Fruit fly (Drosophila melanogaster) whole organism, embryonic: ENCODE results near the gene Slob.

ENCODE experiments used
- Ada2b ChIP-seq: fragments of 200-800 bp; sonication (Bioruptor generic); IDR thresholded peaks from 2 replicates; pipeline ENCODE4 v1.3.6; 2022; ENCODE audit warnings: missing biosample characterization, missing genetic modification characterization
- Bgb ChIP-seq: fragments of 200-800 bp; sonication (Bioruptor generic); IDR thresholded peaks from 2 replicates; pipeline ENCODE4 v1.3.6; 2022; ENCODE audit warnings: missing biosample characterization, missing genetic modification characterization; ENCODE audit not compliant: partially characterized antibody
- CG12391 ChIP-seq: fragments of 200-800 bp; sonication (Bioruptor generic); optimal IDR thresholded peaks from 3 replicates; lab custom pipeline; 2018; ENCODE audit warnings: missing biosample characterization, mild to moderate bottlenecking, missing genetic modification characterization, moderate library complexity
- CG12769 ChIP-seq: fragments of 200-800 bp; sonication (Bioruptor generic); optimal IDR thresholded peaks from 2 replicates; lab custom pipeline; 2019; ENCODE audit warnings: missing biosample characterization, mild to moderate bottlenecking, missing genetic modification characterization, moderate library complexity
- CG1602 ChIP-seq: fragments of 200-800 bp; sonication (Bioruptor generic); optimal IDR thresholded peaks from 3 replicates; lab custom pipeline; 2016; ENCODE audit warnings: missing biosample characterization, missing genetic modification characterization
- CG17568 ChIP-seq: fragments of 200-800 bp; sonication (Bioruptor generic); optimal IDR thresholded peaks from 2 replicates; lab custom pipeline; 2018; ENCODE audit warnings: missing biosample characterization, mild to moderate bottlenecking, missing genetic modification characterization, moderate library complexity
- CG17612 ChIP-seq: fragments of 200-800 bp; sonication (Bioruptor generic); IDR thresholded peaks from 2 replicates; pipeline ENCODE4 v1.3.6; 2022; ENCODE audit warnings: missing biosample characterization, missing genetic modification characterization
- CG17802 ChIP-seq: fragments of 200-800 bp; sonication (Bioruptor generic); optimal IDR thresholded peaks from 2 replicates; lab custom pipeline; 2018; ENCODE audit warnings: missing biosample characterization, mild to moderate bottlenecking, missing genetic modification characterization, moderate library complexity
- CG2129 ChIP-seq: fragments of 200-800 bp; sonication (Bioruptor generic); IDR thresholded peaks from 2 replicates; pipeline ENCODE4 v1.3.6; 2022; ENCODE audit warnings: missing biosample characterization, missing genetic modification characterization; ENCODE audit not compliant: partially characterized antibody
- CG32532 ChIP-seq: fragments of 200-800 bp; sonication (Bioruptor generic); IDR thresholded peaks from 2 replicates; pipeline ENCODE4 v1.3.6; 2022; ENCODE audit warnings: missing biosample characterization, missing genetic modification characterization
- CG34224 ChIP-seq: fragments of 200-800 bp; sonication (Bioruptor generic); IDR thresholded peaks from 3 replicates; pipeline ENCODE4 v1.3.6; 2022; ENCODE audit warnings: missing biosample characterization, missing genetic modification characterization; ENCODE audit not compliant: partially characterized antibody
- CG4854 ChIP-seq: fragments of 200-800 bp; sonication (Bioruptor generic); optimal IDR thresholded peaks from 2 replicates; lab custom pipeline; 2016; ENCODE audit warnings: missing biosample characterization, missing genetic modification characterization, inconsistent platforms
- CG8359 ChIP-seq: fragments of 200-800 bp; sonication (Bioruptor generic); optimal IDR thresholded peaks from 2 replicates; lab custom pipeline; 2017; ENCODE audit warnings: missing biosample characterization, mild to moderate bottlenecking, missing genetic modification characterization, borderline replicate concordance
- HHEX ChIP-seq: fragments of 200-800 bp; sonication (Bioruptor generic); optimal IDR thresholded peaks from 3 replicates; lab custom pipeline; 2017; ENCODE audit warnings: missing biosample characterization, mild to moderate bottlenecking, missing genetic modification characterization, missing genetic modification reagents
- Jarid2 ChIP-seq: fragments of 200-800 bp; sonication (Bioruptor generic); optimal IDR thresholded peaks from 3 replicates; lab custom pipeline; 2017; ENCODE audit warnings: mild to moderate bottlenecking, missing biosample characterization, missing genetic modification reagents, missing genetic modification characterization
- Pdp1 ChIP-seq, 2 experiments: fragments of 200-800 bp; sonication (Bioruptor generic); optimal IDR thresholded peaks; 3 replicates each; lab custom pipeline; 2016; ENCODE audit warnings: missing biosample characterization in 2 of 2, missing genetic modification characterization in 2 of 2, mild to moderate bottlenecking in 1 of 2, moderate library complexity in 1 of 2
- Spps ChIP-seq: fragments of 200-800 bp; sonication (Bioruptor generic); optimal IDR thresholded peaks from 2 replicates; lab custom pipeline; 2018; ENCODE audit warnings: missing biosample characterization, mild to moderate bottlenecking, missing genetic modification characterization
- Stat92E ChIP-seq, 3 experiments: fragments of >200 bp in 2 of 3; fragments of 200-800 bp in 1 of 3; sonication (Bioruptor generic) in 1 of 3; optimal IDR thresholded peaks; 2 replicates each; lab custom pipeline; 2017 to 2019; ENCODE audit warnings: missing biosample characterization in 3 of 3, missing genetic modification characterization in 3 of 3, mild to moderate bottlenecking in 1 of 3, moderate library complexity in 1 of 3
- Trl ChIP-seq, 3 experiments: fragments of >200 bp in 2 of 3; fragments of 200-800 bp in 1 of 3; sonication (Bioruptor generic) in 1 of 3; optimal IDR thresholded peaks; 2 replicates in 1 of 3; 3 replicates in 2 of 3; lab custom pipeline; 2016 to 2017; ENCODE audit warnings: missing biosample characterization in 1 of 3, missing genetic modification characterization in 1 of 3
- Xbp1 ChIP-seq: fragments of 200-800 bp; sonication (Bioruptor generic); optimal IDR thresholded peaks from 3 replicates; lab custom pipeline; 2016; ENCODE audit warnings: missing biosample characterization, mild to moderate bottlenecking, missing genetic modification characterization
- ap ChIP-seq: fragments of 200-800 bp; sonication (Bioruptor generic); IDR thresholded peaks from 2 replicates; pipeline ENCODE4 v1.3.6; 2022; ENCODE audit warnings: missing biosample characterization, missing genetic modification characterization
- ato ChIP-seq: fragments of 200-800 bp; sonication (Bioruptor generic); IDR thresholded peaks from 2 replicates; pipeline ENCODE4 v1.3.6; 2022; ENCODE audit warnings: missing biosample characterization, missing genetic modification characterization; ENCODE audit not compliant: partially characterized antibody
- bbx ChIP-seq: fragments of 200-800 bp; sonication (Bioruptor generic); IDR thresholded peaks from 2 replicates; pipeline ENCODE4 v1.3.6; 2022; ENCODE audit warnings: missing biosample characterization, missing genetic modification characterization; ENCODE audit not compliant: partially characterized antibody
- ci ChIP-seq: fragments of 200-800 bp; sonication (Bioruptor generic); IDR thresholded peaks from 3 replicates; pipeline ENCODE4 v1.3.6; 2022; ENCODE audit warnings: missing biosample characterization, missing genetic modification characterization
- grn ChIP-seq: fragments of 200-800 bp; sonication (Bioruptor generic); optimal IDR thresholded peaks from 3 replicates; lab custom pipeline; 2017; ENCODE audit warnings: missing biosample characterization, missing genetic modification characterization
- klu ChIP-seq: fragments of 200-800 bp; sonication (Bioruptor generic); IDR thresholded peaks from 2 replicates; pipeline ENCODE4 v1.3.6; 2022; ENCODE audit warnings: missing biosample characterization, missing genetic modification characterization
- mam ChIP-seq: fragments of 200-800 bp; sonication (Bioruptor generic); optimal IDR thresholded peaks from 3 replicates; lab custom pipeline; 2016; ENCODE audit warnings: missing biosample characterization, missing genetic modification characterization
- onecut ChIP-seq: fragments of 200-800 bp; sonication (Bioruptor generic); IDR thresholded peaks from 2 replicates; pipeline ENCODE4 v1.3.6; 2022; ENCODE audit warnings: missing biosample characterization, missing genetic modification characterization
- pum ChIP-seq: fragments of 200-800 bp; sonication (Bioruptor generic); optimal IDR thresholded peaks from 2 replicates; lab custom pipeline; 2016; ENCODE audit warnings: missing biosample characterization, missing genetic modification characterization
- rib ChIP-seq: fragments of 200-800 bp; sonication (Bioruptor generic); IDR thresholded peaks from 2 replicates; pipeline ENCODE4 v1.3.6; 2022; ENCODE audit warnings: missing biosample characterization, missing genetic modification characterization
- sd ChIP-seq: fragments of 200-800 bp; sonication (Bioruptor generic); optimal IDR thresholded peaks from 3 replicates; lab custom pipeline; 2018; ENCODE audit warnings: missing biosample characterization, mild to moderate bottlenecking, missing genetic modification characterization, moderate library complexity
- so ChIP-seq: fragments of 200-800 bp; sonication (Bioruptor generic); IDR thresholded peaks from 3 replicates; pipeline ENCODE4 v1.3.6; 2022; ENCODE audit warnings: missing biosample characterization, missing genetic modification characterization
- sqz ChIP-seq: fragments of 200-800 bp; sonication (Bioruptor generic); optimal IDR thresholded peaks from 3 replicates; lab custom pipeline; 2018; ENCODE audit warnings: missing biosample characterization, mild to moderate bottlenecking, missing genetic modification characterization
- tin ChIP-seq: fragments of 200-800 bp; sonication (Bioruptor generic); optimal IDR thresholded peaks from 3 replicates; lab custom pipeline; 2016; ENCODE audit warnings: missing biosample characterization, missing genetic modification characterization
- vvl ChIP-seq: fragments of 200-800 bp; sonication (Bioruptor generic); IDR thresholded peaks from 2 replicates; pipeline ENCODE4 v1.3.6; 2022; ENCODE audit warnings: missing biosample characterization, missing genetic modification characterization

Gene Slob

dm6 chr2L:7702383-7703188 lies 27.7 kb upstream of the Slob start, which contains the start of gene Tep3 (continued):
- TF ChIP-seq tin (GFP tag; lab: Kevin White, UChicago) (peak; percentile 42), Xbp1 (GFP tag; lab: Kevin White, UChicago) (peak; percentile 28), CG32532 (GFP tag; lab: Robert Waterston, UW) (peak; percentile 62), Ada2b (GFP tag; lab: Robert Waterston, UW) (peak; percentile 23; the same call in 1 of the 2 replicates), so (GFP tag; lab: Robert Waterston, UW) (0 out of 3 replicates have a peak, but pooled peaks have one; percentile 9), mam (GFP tag; lab: Kevin White, UChicago) (peak; percentile 56), Pdp1 (GFP tag; optimal IDR thresholded peaks at IDR 0.05; lab: Kevin White, UChicago) (peak in 1 of 2 experiments; percentile 24), Bgb (peak; percentile 32; the same call in 1 of the 2 replicates), CG4854 (GFP tag; lab: Kevin White, UChicago) (peak; percentile 19), Spps (tag; lab: Kevin White, UChicago) (no peak), ato (no peak), CG17568 (no peak)

- peak; percentile 42 for TF ChIP-seq CG12769 (tag; lab: Kevin White, UChicago)
- TF ChIP-seq CG17802: no peak
- peak; percentile 58 to 69 for TF ChIP-seq Trl (optimal IDR thresholded peaks at IDR 0.05; lab: Kevin White, UChicago)
- TF ChIP-seq Trl (GFP tag; optimal IDR thresholded peaks at IDR 0.05; lab: Kevin White, UChicago): no peak
- no peak for TF ChIP-seq ap (GFP tag; lab: Robert Waterston, UW)
- peak; percentile 23 for TF ChIP-seq CG8359 (GFP tag; lab: Kevin White, UChicago)
- 0 out of 2 replicates have a peak, but pooled peaks have one; percentile 25 for TF ChIP-seq rib
- no peak for TF ChIP-seq HHEX (GFP tag; lab: Kevin White, UChicago)
- TF ChIP-seq CG17612: no peak
- TF ChIP-seq sqz (GFP tag; lab: Kevin White, UChicago): no peak
- no peak for TF ChIP-seq pum (GFP tag; lab: Kevin White, UChicago)
- TF ChIP-seq bbx (GFP tag; lab: Robert Waterston, UW): peak; percentile 38; the same call in 1 of the 2 replicates
- no peak for TF ChIP-seq CG12391
- TF ChIP-seq vvl: no peak
- peak; percentile 87 for TF ChIP-seq sd (tag; lab: Kevin White, UChicago)
- 0 out of 3 replicates have a peak, but pooled peaks have one; percentile 11 for TF ChIP-seq CG34224 (GFP tag; lab: Robert Waterston, UW)
- peak; percentile 47 for TF ChIP-seq grn
- TF ChIP-seq klu (GFP tag; lab: Robert Waterston, UW): no peak
- TF ChIP-seq CG1602 (GFP tag; lab: Kevin White, UChicago): no peak
- no peak for TF ChIP-seq CG2129 (GFP tag; lab: Robert Waterston, UW)
- TF ChIP-seq Stat92E (GFP tag; optimal IDR thresholded peaks at IDR 0.05; lab: Kevin White, UChicago): peak in 1 of 3 experiments; percentile 34
- peak; percentile 56; the same call in 2 of the 3 replicates for TF ChIP-seq ci (GFP tag; lab: Robert Waterston, UW)
- peak; percentile 83 for TF ChIP-seq Jarid2
- no peak for TF ChIP-seq onecut (GFP tag; lab: Robert Waterston, UW)
These were observed 26.5 kb upstream of the Slob start, which contains the start of gene Tep2 for dm6 chr2L:7701417-7701816. Gene Tep2 (minus strand): TSS chr2L:7701601.
